Worm (Caenorhabditis elegans) whole organism, midembryonic: Measurements from ENCODE around the gene F52E4.5.

ENCODE experiments used
- T22C8.4 ChIP-seq: fragments of 200-800 bp; sonication (Bioruptor generic); IDR thresholded peaks from 2 replicates; pipeline ENCODE4 v1.3.6; 2022; ENCODE audit warnings: missing genetic modification characterization, missing compliant biosample characterization
- cog-1 ChIP-seq: sonication (generic microtip); optimal IDR thresholded peaks from 2 replicates; lab custom pipeline; 2016; ENCODE audit warnings: missing genetic modification characterization, missing compliant biosample characterization
- flt-1 ChIP-seq: fragments of 200-800 bp; sonication (Bioruptor generic); IDR thresholded peaks from 2 replicates; pipeline ENCODE4 v1.3.6; 2022; ENCODE audit warnings: missing genetic modification characterization, missing compliant biosample characterization
- klf-2 ChIP-seq: fragments of 200-800 bp; sonication (Bioruptor generic); conservative IDR thresholded peaks from 2 replicates; pipeline ENCODE4 v1.3.6; 2022; ENCODE audit warnings: missing genetic modification reagents, missing genetic modification characterization, missing compliant biosample characterization
- med-1 ChIP-seq: sonication (generic microtip); optimal IDR thresholded peaks from 2 replicates; lab custom pipeline; 2017; ENCODE audit warnings: missing genetic modification characterization, mild to moderate bottlenecking, missing compliant biosample characterization, antibody characterized with exemption, missing genetic modification reagents; ENCODE audit not compliant: insufficient read depth
- ref-1 ChIP-seq: fragments of 200-800 bp; sonication (Bioruptor generic); conservative IDR thresholded peaks from 2 replicates; pipeline ENCODE4 v1.3.6; 2022; ENCODE audit warnings: missing genetic modification reagents, missing genetic modification characterization, missing compliant biosample characterization
- tab-1 ChIP-seq: fragments of 200-800 bp; sonication (Bioruptor generic); IDR thresholded peaks from 2 replicates; pipeline ENCODE4 v1.3.6; 2022; ENCODE audit warnings: missing genetic modification characterization, missing compliant biosample characterization
- ztf-23 ChIP-seq: fragments of 200-800 bp; sonication (Bioruptor generic); IDR thresholded peaks from 2 replicates; pipeline ENCODE4 v1.3.6; 2022; ENCODE audit warnings: missing genetic modification reagents, missing genetic modification characterization, missing compliant biosample characterization
- ztf-29 ChIP-seq: fragments of 200-800 bp; sonication (Bioruptor generic); IDR thresholded peaks from 2 replicates; pipeline ENCODE4 v1.3.6; 2022; ENCODE audit warnings: missing genetic modification reagents, missing genetic modification characterization, missing compliant biosample characterization

- TF ChIP-seq med-1: no peak
- no peak for TF ChIP-seq T22C8.4 (GFP tag; lab: Robert Waterston, UW)
- TF ChIP-seq cog-1: no peak
- TF ChIP-seq klf-2: no peak
- TF ChIP-seq ref-1 (GFP tag; lab: Robert Waterston, UW): no peak
- TF ChIP-seq ztf-23: no peak
- TF ChIP-seq flt-1 (GFP tag; lab: Robert Waterston, UW): no peak
- TF ChIP-seq ztf-29 (GFP tag; lab: Robert Waterston, UW): no peak
- no peak for TF ChIP-seq tab-1
These were observed 39.1 kb upstream of the F52E4.5 start for ce11 chrX:3126233-3126632.
